Worm (Caenorhabditis elegans): ENCODE data around the gene oops-1.

- TF ChIP-seq ztf-29 (GFP tag; IDR thresholded peaks at IDR 0.05) = no peak
- TF ChIP-seq ref-1 (GFP tag; conservative IDR thresholded peaks at IDR 0.05) = no peak
- TF ChIP-seq tab-1 (GFP tag; IDR thresholded peaks at IDR 0.05) = no peak
- no peak for TF ChIP-seq flt-1 (GFP tag; IDR thresholded peaks at IDR 0.05)
- TF ChIP-seq T22C8.4 (GFP tag; IDR thresholded peaks at IDR 0.05) = no peak
- TF ChIP-seq cog-1 (tag; optimal IDR thresholded peaks at IDR 0.05) = no peak
- TF ChIP-seq ztf-23 (GFP tag; IDR thresholded peaks at IDR 0.05) = no peak
- TF ChIP-seq med-1 (GFP tag; optimal IDR thresholded peaks at IDR 0.05; ENCODE audit: insufficient read depth) = no peak
Observed at ce11 chrIV:5765652-5766051, 48.3 kb downstream of the oops-1 start.

Measured in whole organism, midembryonic.